Worm (Caenorhabditis elegans) whole organism, young adult: Measurements from ENCODE around the gene zfp-1.
A peak's percentile ranks its signal among the peaks of the same experiment; 100 is the strongest.

Source experiments
- B0019.2 ChIP-seq: fragments of 200-800 bp; sonication (Bioruptor generic); conservative IDR thresholded peaks from 2 replicates; pipeline ENCODE4 v1.3.6; 2022; ENCODE audit warnings: missing genetic modification reagents, missing genetic modification characterization, missing compliant biosample characterization
- D2030.7 ChIP-seq: fragments of 200-800 bp; sonication (Bioruptor generic); IDR thresholded peaks from 2 replicates; pipeline ENCODE4 v1.3.6; 2022; ENCODE audit warnings: missing genetic modification reagents, missing genetic modification characterization, missing compliant biosample characterization
- F33H1.4 ChIP-seq: fragments of 200-800 bp; sonication (Bioruptor generic); IDR thresholded peaks from 2 replicates; pipeline ENCODE4 v1.3.6; 2022; ENCODE audit warnings: missing genetic modification reagents, missing genetic modification characterization, missing compliant biosample characterization
- T26A5.8 ChIP-seq: sonication (generic microtip); optimal IDR thresholded peaks from 2 replicates; lab custom pipeline; 2016; ENCODE audit warnings: missing genetic modification characterization, missing compliant biosample characterization
- athp-1 ChIP-seq: sonication (generic microtip); optimal IDR thresholded peaks from 2 replicates; lab custom pipeline; 2017; ENCODE audit warnings: mild to moderate bottlenecking, missing genetic modification characterization, missing compliant biosample characterization
- hlh-12 ChIP-seq: sonication (generic microtip); optimal IDR thresholded peaks from 2 replicates; lab custom pipeline; 2016; ENCODE audit warnings: missing genetic modification characterization, missing compliant biosample characterization
- hrde-1 ChIP-seq: sonication (generic microtip); optimal IDR thresholded peaks from 2 replicates; lab custom pipeline; 2016; ENCODE audit warnings: missing genetic modification characterization, mild to moderate bottlenecking, missing compliant biosample characterization, moderate library complexity, missing genotype, missing genetic modification reagents, borderline replicate concordance
- let-607 ChIP-seq, 2 experiments: fragments of 200-800 bp in 1 of 2; sonication (Bioruptor generic) in 1 of 2; sonication (generic microtip) in 1 of 2; optimal IDR thresholded peaks; 2 replicates each; lab custom pipeline; 2016 to 2018; ENCODE audit warnings: mild to moderate bottlenecking in 2 of 2, missing compliant biosample characterization in 2 of 2, missing genetic modification characterization in 2 of 2, moderate library complexity in 2 of 2, missing genotype in 1 of 2
- madf-3 ChIP-seq: fragments of 200-800 bp; sonication (Bioruptor generic); IDR thresholded peaks from 2 replicates; pipeline ENCODE4 v1.3.6; 2022; ENCODE audit warnings: missing genetic modification reagents, missing genetic modification characterization, missing compliant biosample characterization
- madf-6 ChIP-seq: fragments of 200-800 bp; sonication (Bioruptor generic); IDR thresholded peaks from 2 replicates; pipeline ENCODE4 v1.3.6; 2022; ENCODE audit warnings: missing genetic modification reagents, missing genetic modification characterization, missing compliant biosample characterization
- madf-8 ChIP-seq: fragments of 200-800 bp; sonication (Bioruptor generic); conservative IDR thresholded peaks from 2 replicates; pipeline ENCODE4 v1.3.6; 2022; ENCODE audit warnings: missing genetic modification reagents, missing genetic modification characterization, missing compliant biosample characterization
- mcd-1 ChIP-seq: fragments of 200-800 bp; sonication (Bioruptor generic); IDR thresholded peaks from 2 replicates; pipeline ENCODE4 v1.3.6; 2022; ENCODE audit warnings: missing genetic modification reagents, missing genetic modification characterization, missing compliant biosample characterization
- mes-4 ChIP-seq: sonication (generic microtip); optimal IDR thresholded peaks from 2 replicates; lab custom pipeline; 2016; ENCODE audit warnings: missing genotype, missing genetic modification characterization, missing compliant biosample characterization

Gene zfp-1

ce11 chrIII:8850482-8851047 lies 59.2 kb downstream of the zfp-1 start, which contains the start of gene F44E2.9 (continued):
- TF ChIP-seq B0019.2 (GFP tag; lab: Robert Waterston, UW) (no peak), let-607 (tag; optimal IDR thresholded peaks at IDR 0.05; lab: Kevin White, UChicago) (no peak), hlh-12 (no peak), T26A5.8 (tag; lab: Kevin White, UChicago) (no peak), athp-1 (tag; lab: Kevin White, UChicago) (no peak), hrde-1 (no peak), mes-4 (tag; lab: Kevin White, UChicago) (no peak)

ce11 chrIII:8851961-8852360 lies 60.6 kb downstream of the zfp-1 start, which contains the start of gene plg-1:
Gene plg-1, plus strand, starts transcription at chrIII:8852261.
- TF ChIP-seq madf-3 (GFP tag; lab: Robert Waterston, UW), result no peak

ce11 chrIII:8852402-8852801 lies 61.1 kb downstream of the zfp-1 start:
- TF ChIP-seq D2030.7, result peak; percentile 46; the same call in 1 of the 2 replicates
- TF ChIP-seq mcd-1 (GFP tag; lab: Robert Waterston, UW), result peak; percentile 71
- peak; percentile 42; the same call in 1 of the 2 replicates for TF ChIP-seq F33H1.4
- peak; percentile 89 for TF ChIP-seq madf-8 (GFP tag; lab: Robert Waterston, UW)
- peak; percentile 83 for TF ChIP-seq madf-6 (GFP tag; lab: Robert Waterston, UW)
- TF ChIP-seq, all 124 proteins: peak for 5; not testable (repeated sequence) for 119
